Worm (Caenorhabditis elegans) whole organism, L2 larva: Measurements from ENCODE around the gene nspc-14.

Experiments used
- C34F6.9 ChIP-seq: fragments of 150-350 bp; optimal IDR thresholded peaks from 2 replicates; lab custom pipeline; 2014; ENCODE audit warnings: missing biosample characterization, missing genetic modification characterization
- alr-1 ChIP-seq: fragments of 150-350 bp; optimal IDR thresholded peaks from 2 replicates; lab custom pipeline; 2014; ENCODE audit warnings: missing biosample characterization, missing genetic modification characterization
- ama-1 ChIP-seq: fragments of 150-350 bp; optimal IDR thresholded peaks from 2 replicates; lab custom pipeline; 2018; ENCODE audit warnings: inconsistent platforms
- blmp-1 ChIP-seq: sonication (generic microtip); optimal IDR thresholded peaks from 2 replicates; lab custom pipeline; 2017; ENCODE audit warnings: missing genetic modification characterization, mild to moderate bottlenecking, missing compliant biosample characterization, antibody characterized with exemption, moderate library complexity; ENCODE audit not compliant: insufficient read depth
- ceh-16 ChIP-seq: fragments of 150-350 bp; optimal IDR thresholded peaks from 2 replicates; lab custom pipeline; 2014; ENCODE audit warnings: missing biosample characterization, missing genetic modification characterization
- crh-2 ChIP-seq: sonication (generic microtip); optimal IDR thresholded peaks from 2 replicates; lab custom pipeline; 2017; ENCODE audit warnings: missing biosample characterization, missing genetic modification characterization
- egl-27 ChIP-seq: sonication (generic microtip); optimal IDR thresholded peaks from 3 replicates; lab custom pipeline; 2017; ENCODE audit warnings: missing biosample characterization, missing genetic modification reagents, missing genetic modification characterization
- elt-1 ChIP-seq: fragments of 150-350 bp; optimal IDR thresholded peaks from 2 replicates; lab custom pipeline; 2014; ENCODE audit warnings: missing biosample characterization, missing genetic modification characterization
- fos-1 ChIP-seq: fragments of 150-350 bp; optimal IDR thresholded peaks from 2 replicates; lab custom pipeline; 2014; ENCODE audit warnings: missing biosample characterization, missing genetic modification characterization
- lin-11 ChIP-seq: fragments of 150-350 bp; sonication (generic microtip); optimal IDR thresholded peaks from 2 replicates; lab custom pipeline; 2014; ENCODE audit warnings: missing biosample characterization, missing genetic modification characterization, inconsistent platforms, mixed read lengths
- lsy-2 ChIP-seq, 2 experiments: fragments of 150-350 bp in 1 of 2; sonication (generic microtip) in 1 of 2; optimal IDR thresholded peaks; 2 replicates each; lab custom pipeline; 2014 to 2017; ENCODE audit warnings: missing biosample characterization in 2 of 2, missing genetic modification characterization in 2 of 2
- mab-5 ChIP-seq: fragments of 150-350 bp; optimal IDR thresholded peaks from 2 replicates; lab custom pipeline; 2014; ENCODE audit warnings: missing biosample characterization, missing genetic modification characterization
- nhr-12 ChIP-seq: fragments of 150-350 bp; optimal IDR thresholded peaks from 2 replicates; lab custom pipeline; 2014; ENCODE audit warnings: missing biosample characterization, missing genetic modification characterization
- nhr-129 ChIP-seq: fragments of 150-350 bp; optimal IDR thresholded peaks from 2 replicates; lab custom pipeline; 2014; ENCODE audit warnings: missing biosample characterization, missing genetic modification characterization
- nhr-21 ChIP-seq: fragments of 150-350 bp; optimal IDR thresholded peaks from 2 replicates; lab custom pipeline; 2014; ENCODE audit warnings: missing biosample characterization, missing genetic modification characterization
- nhr-237 ChIP-seq: fragments of 150-350 bp; optimal IDR thresholded peaks from 2 replicates; lab custom pipeline; 2014; ENCODE audit warnings: missing biosample characterization, missing genetic modification characterization
- nhr-6 ChIP-seq: fragments of 150-350 bp; optimal IDR thresholded peaks from 2 replicates; lab custom pipeline; 2014; ENCODE audit warnings: missing biosample characterization, missing genetic modification characterization
- nhr-77 ChIP-seq: fragments of 150-350 bp; optimal IDR thresholded peaks from 2 replicates; lab custom pipeline; 2014; ENCODE audit warnings: missing biosample characterization, missing genetic modification characterization
- peb-1 ChIP-seq: fragments of 150-350 bp; optimal IDR thresholded peaks from 2 replicates; lab custom pipeline; 2014; ENCODE audit warnings: missing biosample characterization, missing genetic modification characterization
- sma-3 ChIP-seq: sonication (generic microtip); optimal IDR thresholded peaks from 2 replicates; lab custom pipeline; 2016; ENCODE audit warnings: missing genetic modification reagents, missing genetic modification characterization, missing compliant biosample characterization
- sma-9 ChIP-seq, 2 experiments: fragments of 150-350 bp in 1 of 2; sonication (generic microtip) in 1 of 2; optimal IDR thresholded peaks; 2 replicates each; lab custom pipeline; 2014 to 2016; ENCODE audit warnings: missing genetic modification characterization in 2 of 2, mild to moderate bottlenecking in 1 of 2, missing biosample characterization in 1 of 2, missing compliant biosample characterization in 1 of 2, missing genetic modification reagents in 1 of 2, moderate library complexity in 1 of 2
- unc-39 ChIP-seq: fragments of 150-350 bp; optimal IDR thresholded peaks from 2 replicates; lab custom pipeline; 2014; ENCODE audit warnings: missing biosample characterization, missing genetic modification characterization
- zag-1 ChIP-seq: fragments of 150-350 bp; optimal IDR thresholded peaks from 2 replicates; lab custom pipeline; 2014; ENCODE audit warnings: missing biosample characterization, missing genetic modification characterization
- ztf-11 ChIP-seq: sonication (generic microtip); optimal IDR thresholded peaks from 2 replicates; lab custom pipeline; 2017; ENCODE audit warnings: missing biosample characterization, missing genetic modification characterization
- ztf-4 ChIP-seq: fragments of 150-350 bp; optimal IDR thresholded peaks from 2 replicates; lab custom pipeline; 2014; ENCODE audit warnings: missing biosample characterization, missing genetic modification characterization

Gene nspc-14

DNA sequence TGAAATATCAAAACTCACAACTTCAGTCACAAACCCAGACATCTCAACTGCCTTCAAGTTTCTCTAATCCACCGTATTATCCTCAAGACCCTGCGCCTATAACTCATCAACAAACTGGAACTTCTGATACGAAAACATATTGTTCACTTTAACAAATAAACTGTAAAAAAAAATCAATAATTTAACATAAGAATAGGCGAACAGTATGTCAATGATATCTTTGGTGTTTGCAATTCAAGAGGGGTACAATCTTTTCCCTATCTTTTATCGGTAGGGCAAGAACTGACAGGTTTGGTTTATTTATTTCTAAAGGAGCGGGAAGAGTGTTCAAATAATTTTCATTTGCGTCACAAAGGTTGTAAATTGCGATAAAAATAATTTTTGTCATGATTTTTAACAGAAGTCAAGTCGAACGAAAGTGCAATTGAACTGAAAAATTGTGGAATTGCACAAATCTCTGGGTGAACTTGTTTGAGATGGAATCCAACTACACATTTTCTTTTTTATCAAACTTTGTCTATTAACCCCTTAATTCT is 4.2 kb upstream of the nspc-14 start (continued):
- TF ChIP-seq ztf-11 (tag; lab: Kevin White, UChicago) (peak; percentile 73), ama-1 (lab: Kevin White, UChicago) (no peak)

DNA sequence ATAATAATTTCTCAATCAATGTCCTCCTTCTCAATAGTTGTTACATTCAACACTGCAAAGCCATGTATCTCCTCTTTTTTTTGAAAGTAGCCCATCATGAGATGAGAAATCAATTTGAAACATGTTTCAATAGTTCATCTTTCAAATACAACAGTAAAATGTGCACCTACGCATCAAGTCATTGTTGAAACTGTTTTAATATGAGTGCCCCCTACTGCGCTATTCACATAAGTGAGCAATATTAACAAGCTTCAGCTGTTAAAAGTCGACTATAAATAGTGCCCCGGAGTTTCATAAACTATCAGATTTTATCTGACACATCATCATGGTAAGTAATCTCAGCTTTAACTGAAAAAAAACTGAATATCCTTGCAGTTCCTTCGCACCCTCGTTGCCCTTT is 1.6 kb upstream of the nspc-14 start, which contains the start of the genes nspc-15 and F19H6.6:
Gene nspc-15, plus strand, starts transcription at position 301 of the 400 bp plus-strand sequence.
Gene F19H6.6, plus strand, starts transcription at position 384 of the 400 bp plus-strand sequence.
- no peak for TF ChIP-seq nhr-77 (tag; lab: Kevin White, UChicago)
- no peak for TF ChIP-seq elt-1 (tag; lab: Kevin White, UChicago)

DNA sequence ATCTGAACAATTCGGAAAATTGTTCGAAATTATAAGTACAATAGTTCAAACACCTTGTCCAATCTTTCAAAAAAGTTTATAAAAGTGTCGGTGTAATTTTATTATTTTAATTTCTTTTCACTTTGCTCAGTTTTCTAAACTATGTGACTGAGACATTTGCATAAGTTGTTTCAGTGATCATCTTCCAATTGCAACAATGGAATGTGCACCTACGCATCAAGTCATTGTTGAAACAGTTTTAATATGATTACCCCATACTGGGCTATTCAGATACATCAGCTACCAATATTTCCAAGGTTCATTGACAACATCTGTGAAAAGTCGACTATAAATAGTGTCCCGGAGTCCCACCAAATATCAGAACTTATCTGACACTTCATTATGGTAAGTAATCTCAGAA is 1.7 kb downstream of the nspc-14 start, which contains the start of gene nspc-13:
Gene nspc-13, plus strand, starts transcription at position 301 of the 400 bp plus-strand sequence.
- TF ChIP-seq zag-1 (no peak), ama-1 (lab: Kevin White, UChicago) (no peak), alr-1 (tag; lab: Kevin White, UChicago) (no peak), elt-1 (tag; lab: Kevin White, UChicago) (no peak), lin-11 (tag; lab: Kevin White, UChicago) (no peak), nhr-129 (no peak), C34F6.9 (tag; lab: Kevin White, UChicago) (no peak), ceh-16 (tag; lab: Kevin White, UChicago) (no peak), unc-39 (no peak), nhr-77 (tag; lab: Kevin White, UChicago) (no peak), nhr-12 (tag; lab: Kevin White, UChicago) (no peak), sma-3 (no peak)
- TF ChIP-seq, all 48 proteins: peak for 0

DNA sequence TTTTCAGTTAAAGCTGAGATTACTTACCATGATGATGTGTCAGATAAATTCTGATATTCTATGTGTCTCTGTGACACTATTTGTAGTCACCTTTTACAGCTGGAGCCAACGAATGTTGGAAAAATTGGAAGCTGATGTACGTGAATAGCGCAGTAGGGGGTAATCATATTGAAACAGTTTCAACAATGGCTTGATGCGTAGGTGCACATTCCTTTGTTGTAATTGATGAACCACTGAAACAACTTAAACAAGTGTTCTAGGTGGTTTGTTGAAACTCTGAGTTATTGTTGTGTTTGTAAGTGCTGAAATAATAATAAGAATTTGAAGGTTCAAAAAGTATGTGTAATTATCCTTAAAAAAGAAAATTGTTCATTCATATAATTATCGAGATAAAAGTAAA is 2.3 kb downstream of the nspc-14 start, which contains the start of gene nspc-12:
Gene nspc-12, minus strand, starts transcription at position 101 of the 400 bp plus-strand sequence.
- TF ChIP-seq blmp-1 (tag; lab: Kevin White, UChicago) (no peak), unc-39 (no peak), nhr-12 (tag; lab: Kevin White, UChicago) (no peak)

DNA sequence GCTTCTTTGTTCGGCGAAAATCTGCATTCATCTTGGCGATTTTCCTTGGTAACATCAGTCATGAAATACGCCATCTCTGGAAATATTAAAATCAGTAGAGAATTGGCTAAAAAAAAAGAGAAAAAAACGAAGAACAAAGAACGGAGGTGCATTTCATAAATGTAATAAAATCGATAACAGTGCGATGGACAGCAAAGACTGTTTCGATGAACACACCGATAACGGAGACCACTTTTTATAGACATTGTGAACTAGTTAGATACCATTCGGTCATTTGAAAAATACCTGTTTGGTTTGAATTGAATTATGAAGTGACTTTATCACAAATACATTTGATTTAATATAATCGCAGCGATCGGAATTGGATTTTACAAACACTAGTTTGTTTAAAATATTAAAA is 6.0 kb downstream of the nspc-14 start, which contains the start of gene F42F12.4:
Gene F42F12.4, minus strand, starts transcription at position 76 of the 400 bp plus-strand sequence.
- TF ChIP-seq ceh-16 (tag; lab: Kevin White, UChicago) (no peak), lin-11 (tag; lab: Kevin White, UChicago) (no peak), peb-1 (tag; lab: Kevin White, UChicago) (no peak), fos-1 (tag; lab: Kevin White, UChicago) (peak; percentile 11)

DNA sequence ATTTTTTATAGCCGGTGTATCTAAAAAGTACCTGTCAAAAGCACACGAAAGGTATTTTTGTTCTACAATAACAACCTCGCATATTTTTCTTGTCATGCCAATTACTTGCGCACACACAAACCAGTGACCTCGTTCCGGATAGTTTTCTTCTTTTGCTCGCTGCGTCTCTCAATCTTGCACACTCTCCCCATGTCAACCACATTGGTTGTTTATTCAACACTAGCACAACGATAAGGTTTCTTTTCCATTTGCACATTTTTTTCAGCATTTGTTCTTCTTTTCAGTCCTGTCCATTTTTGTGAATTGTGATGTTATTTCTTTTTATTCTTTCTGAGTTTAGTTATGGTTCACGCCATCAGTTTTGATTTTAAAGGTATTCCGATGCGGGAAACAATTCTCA is 8.7 kb downstream of the nspc-14 start, which contains the start of gene F42F12.3:
Gene F42F12.3, plus strand, starts transcription at position 372 of the 400 bp plus-strand sequence.
- TF ChIP-seq nhr-6 (tag; lab: Kevin White, UChicago) = no peak
- peak; percentile 3 for TF ChIP-seq fos-1 (tag; lab: Kevin White, UChicago)

DNA sequence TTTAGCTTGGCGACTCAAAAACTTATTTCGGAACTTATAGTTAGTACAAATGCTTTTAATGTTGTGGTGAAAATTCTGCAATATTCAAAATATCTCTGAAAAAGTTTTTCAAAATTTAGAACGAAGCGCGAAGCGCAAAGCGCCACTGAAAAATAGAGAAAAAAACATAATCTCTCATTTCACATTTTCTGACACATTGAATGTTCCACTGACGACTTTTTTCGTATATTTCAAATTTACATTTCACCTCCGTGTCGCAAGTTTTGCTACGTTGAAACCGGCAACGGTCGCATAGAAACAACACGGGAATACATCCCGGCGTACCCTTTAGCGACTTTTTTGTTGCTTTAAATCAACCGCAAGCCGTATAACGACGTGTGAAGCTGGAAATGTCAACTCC is 10.5 kb downstream of the nspc-14 start, which contains the start of gene F42F12.14:
Gene F42F12.14, plus strand, starts transcription at position 301 of the 400 bp plus-strand sequence.
- TF ChIP-seq nhr-129 = no peak
- no peak for TF ChIP-seq ztf-4 (tag; lab: Kevin White, UChicago)
- TF ChIP-seq unc-39 = no peak
- TF ChIP-seq mab-5 (tag; lab: Kevin White, UChicago) = no peak
- TF ChIP-seq egl-27 (tag; lab: Kevin White, UChicago) = no peak

DNA sequence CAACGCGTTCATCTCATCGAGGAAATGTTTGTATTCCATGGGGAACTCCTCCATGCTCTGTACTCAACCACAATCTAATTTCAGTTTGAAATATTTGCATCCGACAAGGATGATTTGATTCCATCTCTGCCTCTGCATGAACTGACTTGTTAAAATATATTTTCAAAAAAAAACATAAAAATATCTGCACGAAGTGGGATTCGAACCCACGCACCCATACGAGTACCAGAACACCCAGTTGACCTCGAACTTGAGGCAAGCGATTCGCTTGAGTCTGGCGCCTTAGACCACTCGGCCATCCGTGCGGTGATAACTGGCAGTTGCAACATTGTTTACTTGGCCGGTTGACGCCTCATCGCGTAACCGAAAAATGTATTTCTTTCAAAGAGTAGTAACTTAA is 11.0 kb downstream of the nspc-14 start:
- TF ChIP-seq crh-2 (tag; lab: Kevin White, UChicago) = peak; percentile 35
- TF ChIP-seq egl-27 (tag; lab: Kevin White, UChicago) = peak; percentile 19
- peak; percentile 31 for TF ChIP-seq nhr-21 (tag; lab: Kevin White, UChicago)
- TF ChIP-seq nhr-129 = peak; percentile 61
- no peak for TF ChIP-seq nhr-237 (tag; lab: Kevin White, UChicago)
- peak; percentile 13 for TF ChIP-seq C34F6.9 (tag; lab: Kevin White, UChicago)
- peak; percentile 21 for TF ChIP-seq fos-1 (tag; lab: Kevin White, UChicago)
- TF ChIP-seq lsy-2 (tag; optimal IDR thresholded peaks at IDR 0.05; lab: Kevin White, UChicago) = no peak
- peak; percentile 34 for TF ChIP-seq sma-3
- no peak for TF ChIP-seq nhr-77 (tag; lab: Kevin White, UChicago)
- TF ChIP-seq sma-9 (GFP tag; optimal IDR thresholded peaks at IDR 0.05; lab: Kevin White, UChicago) = peak; percentile 55
- TF ChIP-seq sma-9 (tag; optimal IDR thresholded peaks at IDR 0.05; lab: Kevin White, UChicago) = no peak
